Worm (Caenorhabditis elegans) whole organism, mixed stage, embryonic: ENCODE results near the gene hpo-15.

Experiments
- ces-1 ChIP-seq: fragments of 150-350 bp; optimal IDR thresholded peaks from 2 replicates; lab custom pipeline; 2014; ENCODE audit warnings: missing biosample characterization, missing genetic modification reagents, missing genetic modification characterization
- elt-1 ChIP-seq: sonication (generic microtip); optimal IDR thresholded peaks from 2 replicates; lab custom pipeline; 2017; ENCODE audit warnings: missing genetic modification characterization, mild to moderate bottlenecking, missing compliant biosample characterization, antibody characterized with exemption, moderate library complexity, borderline replicate concordance; ENCODE audit not compliant: insufficient read depth
- nhr-28 ChIP-seq: fragments of 150-350 bp; optimal IDR thresholded peaks from 2 replicates; lab custom pipeline; 2014; ENCODE audit warnings: missing biosample characterization, missing genetic modification characterization

DNA sequence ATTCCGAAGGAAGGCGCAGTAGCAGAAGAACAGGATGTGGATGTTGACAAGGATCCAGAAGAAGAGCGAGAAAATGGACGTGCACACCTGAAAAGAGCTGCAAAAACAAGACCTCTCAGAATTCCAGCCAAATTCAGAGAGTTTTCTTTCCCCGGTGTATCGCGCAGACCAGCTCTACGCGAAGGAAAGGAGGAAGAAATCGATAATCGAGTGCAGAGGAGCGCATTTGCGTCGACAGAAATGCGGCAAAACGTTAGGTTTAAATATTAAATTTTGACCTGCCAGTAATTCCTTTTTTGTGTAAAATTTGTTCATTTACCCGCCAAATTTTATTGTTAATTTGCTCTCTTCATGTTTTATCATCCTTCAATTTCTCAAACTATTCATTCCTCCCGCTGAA is 35.9 kb downstream of the hpo-15 start:
- TF ChIP-seq ces-1 (GFP tag; lab: Kevin White, UChicago) (no peak), nhr-28 (tag; lab: Kevin White, UChicago) (no peak), elt-1 (tag; lab: Kevin White, UChicago) (no peak)
